Worm (Caenorhabditis elegans) whole organism, dauer: ENCODE measurements around the gene ztf-1.

Source experiments
- unc-62 ChIP-seq: sonication (generic microtip); optimal IDR thresholded peaks from 2 replicates; lab custom pipeline; 2017; ENCODE audit warnings: missing biosample characterization, missing genetic modification reagents, missing genetic modification characterization

Gene ztf-1

ce11 chrIII:8744765-8745164 lies 47.4 kb downstream of the ztf-1 start:
- no peak for TF ChIP-seq unc-62

ce11 chrIII:8743796-8744404 lies 48.3 kb downstream of the ztf-1 start, which contains the start of gene ZK370.6:
Gene ZK370.6 (minus strand): TSS chrIII:8743846.
- no peak for TF ChIP-seq unc-62

- no peak for TF ChIP-seq unc-62
Observed at ce11 chrIII:8742584-8742983, 49.6 kb downstream of the ztf-1 start.

- no peak for TF ChIP-seq unc-62
Observed at ce11 chrIII:8741955-8742354, 50.2 kb downstream of the ztf-1 start.

- no peak for TF ChIP-seq unc-62
Observed at ce11 chrIII:8741276-8741860, 50.8 kb downstream of the ztf-1 start, which contains the start of gene pdhk-2. Gene pdhk-2 (minus strand): TSS chrIII:8741412.

ce11 chrIII:8739786-8740185 lies 52.4 kb downstream of the ztf-1 start:
- TF ChIP-seq unc-62: no peak

ce11 chrIII:8739126-8739525 lies 53.0 kb downstream of the ztf-1 start:
- no peak for TF ChIP-seq unc-62

- TF ChIP-seq unc-62: no peak
Observed at ce11 chrIII:8738289-8738688, 53.9 kb downstream of the ztf-1 start.

ce11 chrIII:8737391-8737790 lies 54.8 kb downstream of the ztf-1 start:
- no peak for TF ChIP-seq unc-62
